Worm (Caenorhabditis elegans) whole organism, L4 larva: ENCODE measurements around the gene C39B5.6.
A peak's percentile ranks its signal among the peaks of the same experiment; 100 is the strongest.

Experiments
- D1046.2 ChIP-seq: fragments of 200-800 bp; sonication (Bioruptor generic); IDR thresholded peaks from 2 replicates; pipeline ENCODE4 v1.3.6; 2022; ENCODE audit warnings: missing genetic modification characterization, missing compliant biosample characterization
- F26F4.8 ChIP-seq: fragments of 200-800 bp; sonication (Bioruptor generic); conservative IDR thresholded peaks from 2 replicates; pipeline ENCODE4 v1.3.6; 2022; ENCODE audit warnings: missing genetic modification characterization, missing compliant biosample characterization
- F37D6.2 ChIP-seq: sonication (generic microtip); optimal IDR thresholded peaks from 2 replicates; lab custom pipeline; 2016; ENCODE audit warnings: mild to moderate bottlenecking, missing genetic modification characterization, missing compliant biosample characterization
- R02D3.7 ChIP-seq: fragments of 150-350 bp; sonication (generic microtip); optimal IDR thresholded peaks from 3 replicates; lab custom pipeline; 2014; ENCODE audit warnings: missing biosample characterization, missing genetic modification characterization
- T20F7.1 ChIP-seq: fragments of 200-800 bp; sonication (Bioruptor generic); optimal IDR thresholded peaks from 2 replicates; lab custom pipeline; 2018; ENCODE audit warnings: mild to moderate bottlenecking, missing genetic modification characterization, missing compliant biosample characterization
- T26A8.4 ChIP-seq: fragments of 200-800 bp; sonication (Bioruptor generic); IDR thresholded peaks from 2 replicates; pipeline ENCODE4 v1.3.6; 2022; ENCODE audit warnings: missing genetic modification characterization, missing compliant biosample characterization
- Y105C5A.15 ChIP-seq: fragments of 200-800 bp; sonication (Bioruptor generic); IDR thresholded peaks from 2 replicates; pipeline ENCODE4 v1.3.6; 2022; ENCODE audit warnings: missing genetic modification characterization, missing compliant biosample characterization
- Y48G9A.11 ChIP-seq: fragments of 200-800 bp; sonication (Bioruptor generic); IDR thresholded peaks from 2 replicates; pipeline ENCODE4 v1.3.6; 2022; ENCODE audit warnings: missing genetic modification reagents, missing genetic modification characterization, missing compliant biosample characterization
- ZK546.5 ChIP-seq, 2 experiments: sonication (generic microtip); optimal IDR thresholded peaks; 2 replicates each; lab custom pipeline; 2017; ENCODE audit warnings: missing biosample characterization in 2 of 2, missing genetic modification characterization in 2 of 2
- ama-1 ChIP-seq: fragments of 150-350 bp; optimal IDR thresholded peaks from 2 replicates; lab custom pipeline; 2014; ENCODE audit warnings: inconsistent platforms, mixed read lengths
- attf-4 ChIP-seq: sonication (generic microtip); optimal IDR thresholded peaks from 3 replicates; lab custom pipeline; 2017; ENCODE audit warnings: missing biosample characterization, missing genetic modification characterization
- ceh-20 ChIP-seq: fragments of 200-800 bp; sonication (Bioruptor generic); IDR thresholded peaks from 2 replicates; pipeline ENCODE4 v1.3.6; 2022; ENCODE audit warnings: missing genetic modification reagents, missing genetic modification characterization, missing compliant biosample characterization
- ceh-28 ChIP-seq: fragments of 150-350 bp; optimal IDR thresholded peaks from 2 replicates; lab custom pipeline; 2014; ENCODE audit warnings: missing biosample characterization, missing genetic modification reagents, missing genetic modification characterization
- ceh-32 ChIP-seq: sonication (generic microtip); optimal IDR thresholded peaks from 2 replicates; lab custom pipeline; 2016; ENCODE audit warnings: mild to moderate bottlenecking, missing genetic modification characterization, missing compliant biosample characterization; ENCODE audit not compliant: poor library complexity
- ceh-44 ChIP-seq: fragments of 200-800 bp; sonication (Bioruptor generic); IDR thresholded peaks from 2 replicates; pipeline ENCODE4 v1.3.6; 2022; ENCODE audit warnings: missing genetic modification reagents, missing genetic modification characterization, missing compliant biosample characterization
- ceh-82 ChIP-seq: sonication (generic microtip); optimal IDR thresholded peaks from 2 replicates; lab custom pipeline; 2017; ENCODE audit warnings: missing biosample characterization, missing genetic modification characterization
- ces-1 ChIP-seq: fragments of 150-350 bp; sonication (generic microtip); optimal IDR thresholded peaks from 4 replicates; lab custom pipeline; 2014; ENCODE audit warnings: missing biosample characterization, missing genetic modification reagents, missing genetic modification characterization
- dmd-6 ChIP-seq: fragments of 200-800 bp; sonication (Bioruptor generic); IDR thresholded peaks from 2 replicates; pipeline ENCODE4 v1.3.6; 2022; ENCODE audit warnings: missing genetic modification reagents, missing genetic modification characterization, missing compliant biosample characterization
- dmd-9 ChIP-seq: fragments of 200-800 bp; sonication (Bioruptor generic); IDR thresholded peaks from 2 replicates; pipeline ENCODE4 v1.3.6; 2022; ENCODE audit warnings: missing genetic modification reagents, missing genetic modification characterization, missing compliant biosample characterization
- duxl-1 ChIP-seq: sonication (generic microtip); optimal IDR thresholded peaks from 2 replicates; lab custom pipeline; 2016; ENCODE audit warnings: mild to moderate bottlenecking, missing genetic modification characterization, moderate library complexity, missing compliant biosample characterization; ENCODE audit not compliant: poor library complexity
- egl-27 ChIP-seq: sonication (generic microtip); optimal IDR thresholded peaks from 3 replicates; lab custom pipeline; 2017; ENCODE audit warnings: missing biosample characterization, missing genetic modification reagents, missing genetic modification characterization
- hmg-1.1 ChIP-seq: fragments of 200-800 bp; sonication (Bioruptor generic); IDR thresholded peaks from 2 replicates; pipeline ENCODE4 v1.3.6; 2022; ENCODE audit warnings: missing genetic modification reagents, missing genetic modification characterization, missing compliant biosample characterization
- lin-13 ChIP-seq: fragments of 150-350 bp; optimal IDR thresholded peaks from 2 replicates; lab custom pipeline; 2014; ENCODE audit warnings: missing biosample characterization, missing genetic modification reagents, missing genetic modification characterization
- lin-38 ChIP-seq: fragments of 200-800 bp; sonication (Bioruptor generic); IDR thresholded peaks from 2 replicates; pipeline ENCODE4 v1.3.6; 2022; ENCODE audit warnings: missing genetic modification reagents, missing genetic modification characterization, missing compliant biosample characterization
- lin-39 ChIP-seq: fragments of 150-350 bp; optimal IDR thresholded peaks from 2 replicates; lab custom pipeline; 2014; ENCODE audit warnings: missing biosample characterization, missing genetic modification reagents, missing genetic modification characterization
- lsy-2 ChIP-seq, 2 experiments: fragments of 150-350 bp in 1 of 2; sonication (generic microtip) in 1 of 2; optimal IDR thresholded peaks; 2 replicates each; lab custom pipeline; 2014 to 2017; ENCODE audit warnings: missing biosample characterization in 2 of 2, missing genetic modification characterization in 2 of 2
- madf-9 ChIP-seq: fragments of 200-800 bp; sonication (Bioruptor generic); conservative IDR thresholded peaks from 2 replicates; pipeline ENCODE4 v1.3.6; 2022; ENCODE audit warnings: missing genetic modification reagents, missing genetic modification characterization, missing compliant biosample characterization
- mdl-1 ChIP-seq, 2 experiments: fragments of 150-350 bp in 1 of 2; sonication (generic microtip) in 1 of 2; optimal IDR thresholded peaks; 2 replicates each; lab custom pipeline; 2014 to 2017; ENCODE audit warnings: missing biosample characterization in 2 of 2, missing genetic modification characterization in 2 of 2
- mxl-3 ChIP-seq: fragments of 200-800 bp; sonication (Bioruptor generic); optimal IDR thresholded peaks from 2 replicates; lab custom pipeline; 2018; ENCODE audit warnings: mild to moderate bottlenecking, missing genetic modification characterization, missing compliant biosample characterization
- nhr-10 ChIP-seq: fragments of 150-350 bp; optimal IDR thresholded peaks from 2 replicates; lab custom pipeline; 2014; ENCODE audit warnings: missing biosample characterization, missing genetic modification characterization
- nhr-111 ChIP-seq: fragments of 200-800 bp; sonication (Bioruptor generic); optimal IDR thresholded peaks from 2 replicates; lab custom pipeline; 2018; ENCODE audit warnings: mild to moderate bottlenecking, missing genetic modification characterization, missing compliant biosample characterization
- nhr-237 ChIP-seq: sonication (generic microtip); optimal IDR thresholded peaks from 2 replicates; lab custom pipeline; 2017; ENCODE audit warnings: missing biosample characterization, missing genetic modification characterization
- nhr-25 ChIP-seq: sonication (generic microtip); optimal IDR thresholded peaks from 2 replicates; lab custom pipeline; 2017; ENCODE audit warnings: missing genetic modification characterization, mild to moderate bottlenecking, missing compliant biosample characterization, antibody characterized with exemption, moderate library complexity, borderline replicate concordance; ENCODE audit not compliant: insufficient read depth
- nhr-28 ChIP-seq: fragments of 150-350 bp; optimal IDR thresholded peaks from 2 replicates; lab custom pipeline; 2014; ENCODE audit warnings: missing biosample characterization, missing genetic modification characterization
- nhr-6 ChIP-seq: fragments of 150-350 bp; optimal IDR thresholded peaks from 2 replicates; lab custom pipeline; 2014; ENCODE audit warnings: missing biosample characterization, missing genetic modification characterization
- nhr-76 ChIP-seq: fragments of 150-350 bp; optimal IDR thresholded peaks from 2 replicates; lab custom pipeline; 2014; ENCODE audit warnings: missing biosample characterization, missing genetic modification characterization
- pqm-1 ChIP-seq: sonication (generic microtip); optimal IDR thresholded peaks from 2 replicates; lab custom pipeline; 2017; ENCODE audit warnings: missing biosample characterization, missing genetic modification characterization
- snpc-1.2 ChIP-seq: fragments of 200-800 bp; sonication (Bioruptor generic); IDR thresholded peaks from 2 replicates; pipeline ENCODE4 v1.3.6; 2022; ENCODE audit warnings: missing genetic modification reagents, missing genetic modification characterization, missing compliant biosample characterization
- tag-97 ChIP-seq: fragments of 200-800 bp; sonication (Bioruptor generic); IDR thresholded peaks from 2 replicates; pipeline ENCODE4 v1.3.6; 2022; ENCODE audit warnings: missing genetic modification characterization, missing compliant biosample characterization
- unc-62 ChIP-seq, 3 experiments: fragments of 150-350 bp in 1 of 3; sonication (generic microtip); optimal IDR thresholded peaks in 2 of 3; peaks in 1 of 3; 1 replicate in 1 of 3; 2 replicates in 2 of 3; lab custom pipeline; 2014 to 2017; ENCODE audit warnings: missing biosample characterization in 3 of 3, missing genetic modification characterization in 3 of 3, missing genetic modification reagents in 3 of 3, missing genotype in 1 of 3
- vab-7 ChIP-seq: fragments of 200-800 bp; sonication (Bioruptor generic); IDR thresholded peaks from 2 replicates; pipeline ENCODE4 v1.3.6; 2022; ENCODE audit warnings: missing genetic modification reagents, missing genetic modification characterization, missing compliant biosample characterization
- zag-1 ChIP-seq: fragments of 150-350 bp; optimal IDR thresholded peaks from 2 replicates; lab custom pipeline; 2014; ENCODE audit warnings: missing biosample characterization, missing genetic modification characterization
- ztf-7 ChIP-seq: fragments of 150-350 bp; optimal IDR thresholded peaks from 2 replicates; lab custom pipeline; 2014; ENCODE audit warnings: missing biosample characterization, missing genetic modification characterization

The C39B5.6 gene

ce11 chrIII:2239587-2240144 is 41.9 kb downstream of the C39B5.6 start, which contains the start of gene C39B5.10:
Gene C39B5.10, minus strand, starts transcription at chrIII:2239637.
- TF ChIP-seq hmg-1.1 (GFP tag; lab: Robert Waterston, UW) (no peak), T26A8.4 (no peak), T20F7.1 (GFP tag; lab: Kevin White, UChicago) (no peak), ceh-20 (GFP tag; lab: Robert Waterston, UW) (no peak), F26F4.8 (GFP tag; lab: Robert Waterston, UW) (no peak), D1046.2 (GFP tag; lab: Robert Waterston, UW) (no peak), ZK546.5 (tag; optimal IDR thresholded peaks at IDR 0.05; lab: Kevin White, UChicago) (no peak), madf-9 (GFP tag; lab: Robert Waterston, UW) (no peak), Y48G9A.11 (GFP tag; lab: Robert Waterston, UW) (no peak), dmd-9 (GFP tag; lab: Robert Waterston, UW) (no peak), unc-62 (GFP tag; optimal IDR thresholded peaks at IDR 0.05 in 1 of 2; lab: Kevin White, UChicago) (peak in 1 of 2 experiments; percentile 66), unc-62 (tag; optimal IDR thresholded peaks at IDR 0.05; lab: Kevin White, UChicago) (no peak), ces-1 (GFP tag; lab: Kevin White, UChicago) (no peak), zag-1 (tag; lab: Kevin White, UChicago) (no peak), R02D3.7 (tag; lab: Kevin White, UChicago) (no peak), lsy-2 (tag; optimal IDR thresholded peaks at IDR 0.05; lab: Kevin White, UChicago) (no peak), mdl-1 (tag; optimal IDR thresholded peaks at IDR 0.05; lab: Kevin White, UChicago) (no peak), nhr-25 (tag; lab: Kevin White, UChicago) (no peak), mxl-3 (peak; percentile 2), attf-4 (no peak), ztf-7 (tag; lab: Kevin White, UChicago) (no peak), nhr-10 (no peak), duxl-1 (tag; lab: Kevin White, UChicago) (no peak), lin-38 (GFP tag; lab: Robert Waterston, UW) (no peak), ama-1 (lab: Kevin White, UChicago) (no peak), nhr-111 (no peak), dmd-6 (GFP tag; lab: Robert Waterston, UW) (peak; percentile 55), pqm-1 (tag; lab: Kevin White, UChicago) (peak; percentile 89), lin-13 (GFP tag; lab: Kevin White, UChicago) (no peak), nhr-28 (peak; percentile 39), Y105C5A.15 (no peak), egl-27 (tag; lab: Kevin White, UChicago) (no peak), nhr-6 (no peak), snpc-1.2 (no peak), tag-97 (GFP tag; lab: Robert Waterston, UW) (no peak), ceh-32 (tag; lab: Kevin White, UChicago) (no peak), nhr-76 (tag; lab: Kevin White, UChicago) (no peak), vab-7 (GFP tag; lab: Robert Waterston, UW) (no peak), nhr-237 (tag; lab: Kevin White, UChicago) (no peak), lin-39 (tag; lab: Kevin White, UChicago) (no peak), ceh-28 (no peak), ceh-44 (GFP tag; lab: Robert Waterston, UW) (no peak), ceh-82 (tag; lab: Kevin White, UChicago) (no peak), F37D6.2 (tag; lab: Kevin White, UChicago) (no peak)
